Worm (Caenorhabditis elegans): ENCODE data around the gene srh-2.

- TF ChIP-seq C08G9.2 (tag; optimal IDR thresholded peaks at IDR 0.05) (no peak), nfya-1 (tag; optimal IDR thresholded peaks at IDR 0.05) (no peak)
Measured at ce11 chrV:782432-782831, 54.3 kb downstream of the srh-2 start, which contains the start of gene srab-16.

Data from whole organism, late embryonic.